Worm (Caenorhabditis elegans) whole organism, late embryonic: ENCODE results near the gene nhr-201.

Source experiments
- K02D7.2 ChIP-seq: sonication (generic microtip); optimal IDR thresholded peaks from 2 replicates; lab custom pipeline; 2017; ENCODE audit warnings: mild to moderate bottlenecking, missing genetic modification characterization, missing compliant biosample characterization
- K09A11.1 ChIP-seq: sonication (generic microtip); optimal IDR thresholded peaks from 2 replicates; lab custom pipeline; 2017; ENCODE audit warnings: antibody characterized with exemption, mild to moderate bottlenecking, missing genetic modification characterization, missing compliant biosample characterization; ENCODE audit not compliant: insufficient read depth
- Y22D7AL.16 ChIP-seq: sonication (generic microtip); optimal IDR thresholded peaks from 2 replicates; lab custom pipeline; 2016; ENCODE audit warnings: missing genetic modification characterization, missing compliant biosample characterization
- ceh-19 ChIP-seq: fragments of 200-800 bp; sonication (Bioruptor generic); optimal IDR thresholded peaks from 2 replicates; lab custom pipeline; 2018; ENCODE audit warnings: mild to moderate bottlenecking, missing genetic modification characterization, missing compliant biosample characterization
- ceh-24 ChIP-seq: sonication (generic microtip); optimal IDR thresholded peaks from 2 replicates; lab custom pipeline; 2016; ENCODE audit warnings: mild to moderate bottlenecking, missing genetic modification characterization, missing compliant biosample characterization
- ceh-34 ChIP-seq: sonication (generic microtip); optimal IDR thresholded peaks from 2 replicates; lab custom pipeline; 2016; ENCODE audit warnings: mild to moderate bottlenecking, missing genetic modification characterization, missing compliant biosample characterization
- ceh-45 ChIP-seq: fragments of 200-800 bp; sonication (Bioruptor generic); IDR thresholded peaks from 2 replicates; pipeline ENCODE4 v1.3.6; 2022; ENCODE audit warnings: missing genetic modification reagents, missing genetic modification characterization, missing compliant biosample characterization
- ceh-9 ChIP-seq: sonication (generic microtip); optimal IDR thresholded peaks from 2 replicates; lab custom pipeline; 2016; ENCODE audit warnings: mild to moderate bottlenecking, missing genetic modification characterization, inconsistent platforms, missing compliant biosample characterization
- che-1 ChIP-seq: sonication (generic microtip); optimal IDR thresholded peaks from 2 replicates; lab custom pipeline; 2016; ENCODE audit warnings: mild to moderate bottlenecking, missing genetic modification characterization, missing compliant biosample characterization
- elt-2 ChIP-seq: sonication (generic microtip); optimal IDR thresholded peaks from 2 replicates; lab custom pipeline; 2016; ENCODE audit warnings: missing genetic modification reagents, missing genetic modification characterization, missing compliant biosample characterization
- elt-4 ChIP-seq: sonication (generic microtip); optimal IDR thresholded peaks from 2 replicates; lab custom pipeline; 2016; ENCODE audit warnings: missing genetic modification characterization, missing compliant biosample characterization
- eyg-1 ChIP-seq: sonication (generic microtip); optimal IDR thresholded peaks from 2 replicates; lab custom pipeline; 2016; ENCODE audit warnings: missing genotype, missing genetic modification characterization, missing compliant biosample characterization
- fax-1 ChIP-seq: sonication (generic microtip); optimal IDR thresholded peaks from 2 replicates; lab custom pipeline; 2016; ENCODE audit warnings: missing genotype, missing genetic modification characterization, missing compliant biosample characterization
- fkh-6 ChIP-seq: sonication (generic microtip); optimal IDR thresholded peaks from 2 replicates; lab custom pipeline; 2016; ENCODE audit warnings: missing genetic modification characterization, missing compliant biosample characterization
- hlh-15 ChIP-seq: sonication (generic microtip); optimal IDR thresholded peaks from 2 replicates; lab custom pipeline; 2016; ENCODE audit warnings: missing genetic modification characterization, missing compliant biosample characterization
- hlh-30 ChIP-seq: sonication (generic microtip); optimal IDR thresholded peaks from 2 replicates; lab custom pipeline; 2017; ENCODE audit warnings: antibody characterized with exemption, missing genetic modification characterization, missing compliant biosample characterization; ENCODE audit not compliant: insufficient read depth
- hlh-6 ChIP-seq: sonication (generic microtip); optimal IDR thresholded peaks from 2 replicates; lab custom pipeline; 2016; ENCODE audit warnings: missing genotype, missing genetic modification characterization, missing compliant biosample characterization
- madf-2 ChIP-seq: sonication (generic microtip); optimal IDR thresholded peaks from 2 replicates; lab custom pipeline; 2017; ENCODE audit warnings: missing genetic modification characterization, missing compliant biosample characterization
- mec-3 ChIP-seq: sonication (generic microtip); optimal IDR thresholded peaks from 2 replicates; lab custom pipeline; 2016; ENCODE audit warnings: borderline replicate concordance, missing genetic modification characterization, missing compliant biosample characterization
- nfya-1 ChIP-seq: sonication (generic microtip); optimal IDR thresholded peaks from 2 replicates; lab custom pipeline; 2017; ENCODE audit warnings: missing genetic modification characterization, mild to moderate bottlenecking, missing compliant biosample characterization, antibody characterized with exemption, moderate library complexity
- nhr-11 ChIP-seq: fragments of 150-350 bp; optimal IDR thresholded peaks from 2 replicates; lab custom pipeline; 2014; ENCODE audit warnings: missing biosample characterization, missing genetic modification characterization
- nhr-232 ChIP-seq: sonication (generic microtip); optimal IDR thresholded peaks from 2 replicates; lab custom pipeline; 2016; ENCODE audit warnings: missing genetic modification characterization, missing compliant biosample characterization
- pag-3 ChIP-seq: sonication (generic microtip); optimal IDR thresholded peaks from 2 replicates; lab custom pipeline; 2016; ENCODE audit warnings: missing compliant biosample characterization, missing genetic modification characterization, borderline replicate concordance
- pax-1 ChIP-seq: fragments of 150-350 bp; optimal IDR thresholded peaks from 2 replicates; lab custom pipeline; 2014; ENCODE audit warnings: missing biosample characterization, missing genetic modification characterization
- pha-2 ChIP-seq: sonication (generic microtip); optimal IDR thresholded peaks from 2 replicates; lab custom pipeline; 2017; ENCODE audit warnings: mild to moderate bottlenecking, missing genetic modification characterization, missing compliant biosample characterization
- pha-4 ChIP-seq: fragments of 150-350 bp; optimal IDR thresholded peaks from 2 replicates; lab custom pipeline; 2018; ENCODE audit warnings: missing biosample characterization, missing genetic modification reagents, missing genetic modification characterization
- rnt-1 ChIP-seq: sonication (generic microtip); optimal IDR thresholded peaks from 2 replicates; lab custom pipeline; 2016; ENCODE audit warnings: missing genetic modification characterization, missing compliant biosample characterization
- sdc-2 ChIP-seq: sonication (generic microtip); optimal IDR thresholded peaks from 2 replicates; lab custom pipeline; 2016; ENCODE audit warnings: missing genotype, missing genetic modification characterization, missing compliant biosample characterization
- sox-4 ChIP-seq: sonication (generic microtip); optimal IDR thresholded peaks from 2 replicates; lab custom pipeline; 2017; ENCODE audit warnings: mild to moderate bottlenecking, missing genetic modification characterization, inconsistent platforms, missing compliant biosample characterization
- tbx-2 ChIP-seq: sonication (generic microtip); optimal IDR thresholded peaks from 2 replicates; lab custom pipeline; 2016; ENCODE audit warnings: missing genetic modification characterization, missing compliant biosample characterization
- tbx-7 ChIP-seq: sonication (generic microtip); optimal IDR thresholded peaks from 2 replicates; lab custom pipeline; 2016; ENCODE audit warnings: missing genotype, missing genetic modification characterization, missing compliant biosample characterization
- ttx-3 ChIP-seq: sonication (generic microtip); optimal IDR thresholded peaks from 2 replicates; lab custom pipeline; 2016; ENCODE audit warnings: missing genetic modification reagents, missing genetic modification characterization, missing compliant biosample characterization
- unc-3 ChIP-seq, 2 experiments: fragments of 200-800 bp in 1 of 2; sonication (Bioruptor generic) in 1 of 2; sonication (generic microtip) in 1 of 2; conservative IDR thresholded peaks in 1 of 2; optimal IDR thresholded peaks in 1 of 2; 2 replicates each; pipeline versions ENCODE4 v1.3.6 to Lab custom; 2016 to 2022; ENCODE audit warnings: missing compliant biosample characterization in 2 of 2, missing genetic modification characterization in 2 of 2, missing genetic modification reagents in 1 of 2
- unc-55 ChIP-seq: sonication (generic microtip); optimal IDR thresholded peaks from 2 replicates; lab custom pipeline; 2017; ENCODE audit warnings: missing biosample characterization, missing genetic modification reagents, missing genetic modification characterization

The nhr-201 gene

DNA sequence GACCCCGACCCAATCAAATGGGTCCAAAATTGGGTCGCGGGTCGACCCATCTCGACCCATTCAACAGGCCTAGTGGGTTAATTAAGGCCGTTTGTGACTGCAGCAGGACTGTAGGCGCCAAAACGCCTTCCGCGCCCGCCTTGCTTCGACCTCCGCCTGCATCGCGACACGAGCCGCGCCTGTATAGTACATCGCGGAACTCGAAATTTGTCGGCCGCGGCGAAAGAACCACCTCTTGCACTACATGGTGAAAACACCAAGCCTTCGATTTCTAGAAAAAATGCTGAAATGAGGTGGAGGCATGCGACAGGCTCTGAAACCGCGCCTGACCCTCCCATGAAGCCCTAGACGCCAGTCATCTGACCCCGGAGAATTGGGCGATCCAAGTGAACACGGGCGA is 23.4 kb downstream of the nhr-201 start (continued):
- no peak for TF ChIP-seq K09A11.1 (tag; lab: Kevin White, UChicago)

DNA sequence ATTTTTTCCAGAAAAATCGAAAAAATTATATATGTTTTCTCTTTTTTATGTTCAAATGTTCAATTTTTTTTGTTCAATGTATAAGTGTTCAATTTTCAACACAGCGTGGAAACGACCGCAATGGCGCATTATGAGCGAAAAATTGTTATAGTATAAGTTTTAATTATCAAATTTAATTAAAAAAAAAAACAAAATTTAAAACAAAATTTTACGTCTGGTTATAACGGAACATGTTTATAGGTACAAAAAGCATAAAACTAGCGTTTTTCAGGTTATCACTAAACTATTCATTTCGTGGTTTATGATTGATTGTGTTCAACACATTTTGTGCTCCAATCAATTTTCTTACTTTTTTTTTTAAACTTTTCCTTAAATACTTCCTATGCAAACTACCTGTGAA is 24.7 kb downstream of the nhr-201 start, which contains the start of gene nhr-106:
nhr-106 (plus strand) TSS at position 301 of the 400 bp plus-strand sequence.
- TF ChIP-seq hlh-15 (tag; lab: Kevin White, UChicago) (no peak), sdc-2 (tag; lab: Kevin White, UChicago) (no peak), pag-3 (tag; lab: Kevin White, UChicago) (no peak), nhr-11 (tag; lab: Kevin White, UChicago) (no peak), nhr-232 (tag; lab: Kevin White, UChicago) (no peak)

- no peak for TF ChIP-seq elt-4 (tag; lab: Kevin White, UChicago)
- no peak for TF ChIP-seq rnt-1 (tag; lab: Kevin White, UChicago)
- TF ChIP-seq fkh-6 (tag; lab: Kevin White, UChicago), result no peak
- TF ChIP-seq Y22D7AL.16 (tag; lab: Kevin White, UChicago), result no peak
- no peak for TF ChIP-seq tbx-7
- no peak for TF ChIP-seq unc-3 (GFP tag; conservative IDR thresholded peaks at IDR 0.05; lab: Robert Waterston, UW)
- no peak for TF ChIP-seq unc-3 (tag; optimal IDR thresholded peaks at IDR 0.05; lab: Kevin White, UChicago)
- TF ChIP-seq unc-55 (GFP tag; lab: Kevin White, UChicago), result no peak
- no peak for TF ChIP-seq ttx-3 (tag; lab: Kevin White, UChicago)
- no peak for TF ChIP-seq ceh-24 (tag; lab: Kevin White, UChicago)
- no peak for TF ChIP-seq pha-4 (tag; lab: Kevin White, UChicago)
- no peak for TF ChIP-seq pag-3 (tag; lab: Kevin White, UChicago)
- TF ChIP-seq hlh-30 (tag; lab: Kevin White, UChicago), result no peak
- TF ChIP-seq sox-4 (tag; lab: Kevin White, UChicago), result no peak
- TF ChIP-seq eyg-1 (tag; lab: Kevin White, UChicago), result no peak
- TF ChIP-seq ceh-19 (GFP tag; lab: Kevin White, UChicago), result no peak
- no peak for TF ChIP-seq hlh-6 (tag; lab: Kevin White, UChicago)
These were observed 26.8 kb downstream of the nhr-201 start, which contains the start of gene str-196 for ce11 chrV:491432-491831. Gene str-196 (plus strand): TSS chrV:491732.

- TF ChIP-seq ceh-9 (tag; lab: Kevin White, UChicago) (no peak), K02D7.2 (tag; lab: Kevin White, UChicago) (no peak)
These were observed 29.7 kb downstream of the nhr-201 start, which contains the start of gene nhr-131 for ce11 chrV:494284-494683. Gene nhr-131 (plus strand): TSS chrV:494370.

DNA sequence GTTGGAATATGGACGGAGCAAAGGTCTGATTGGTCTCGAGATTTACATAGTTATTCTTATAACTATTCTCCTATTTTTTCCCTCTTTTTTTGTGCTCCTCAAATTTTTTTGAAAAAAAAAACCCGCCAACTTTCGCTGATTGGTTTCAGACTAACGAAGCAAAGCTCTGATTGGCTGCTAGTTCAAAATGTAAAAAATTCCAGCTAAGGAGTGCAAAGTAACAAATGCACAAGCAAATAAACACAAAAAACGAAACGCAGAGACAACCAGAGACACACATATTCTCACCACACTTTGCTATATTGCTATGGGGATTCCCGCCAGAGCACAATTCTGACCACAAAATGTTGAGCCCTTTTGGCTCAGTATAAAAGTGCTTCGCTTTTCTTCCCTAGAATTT is 32.8 kb downstream of the nhr-201 start, which contains the start of gene T01G6.1:
T01G6.1 (plus strand) TSS at position 301 of the 400 bp plus-strand sequence.
- no peak for TF ChIP-seq K09A11.1 (tag; lab: Kevin White, UChicago)
- peak; percentile 37 for TF ChIP-seq nfya-1 (tag; lab: Kevin White, UChicago)

ce11 chrV:500535-500934 is 35.9 kb downstream of the nhr-201 start:
- TF ChIP-seq pag-3 (tag; lab: Kevin White, UChicago) (no peak), ceh-34 (no peak), hlh-15 (tag; lab: Kevin White, UChicago) (no peak), unc-3 (GFP tag; conservative IDR thresholded peaks at IDR 0.05; lab: Robert Waterston, UW) (no peak), unc-3 (tag; optimal IDR thresholded peaks at IDR 0.05; lab: Kevin White, UChicago) (no peak), ceh-45 (GFP tag; lab: Robert Waterston, UW) (no peak), elt-2 (no peak), pha-2 (no peak), madf-2 (tag; lab: Kevin White, UChicago) (no peak), K02D7.2 (tag; lab: Kevin White, UChicago) (no peak), tbx-2 (no peak), mec-3 (no peak), unc-55 (GFP tag; lab: Kevin White, UChicago) (no peak), fax-1 (no peak), che-1 (tag; lab: Kevin White, UChicago) (no peak), pax-1 (tag; lab: Kevin White, UChicago) (no peak)
